Worm (Caenorhabditis elegans): Measurements from ENCODE around the gene F41C6.6.

DNA sequence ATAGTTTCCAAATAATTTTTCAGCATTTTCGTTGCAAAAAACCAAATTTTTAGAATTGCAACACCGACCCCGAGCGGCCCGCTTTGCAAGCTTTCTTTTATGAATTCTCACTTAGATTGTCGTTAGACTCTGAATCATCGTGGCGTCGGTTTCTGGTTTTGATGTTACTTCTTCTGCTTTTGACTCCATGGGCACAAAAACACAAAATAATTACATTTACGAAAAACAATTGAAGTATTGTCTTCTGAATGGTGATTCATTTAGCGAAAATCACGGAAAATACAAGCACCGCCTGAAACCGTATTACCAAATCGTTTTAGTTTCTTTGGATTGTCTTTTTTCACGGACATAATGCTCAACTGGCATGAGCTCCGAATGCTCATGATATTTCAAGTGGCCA is 19.4 kb upstream of the F41C6.6 start, which contains the start of gene pes-23:
- TF ChIP-seq W03F9.2 (tag; optimal IDR thresholded peaks at IDR 0.05) (no peak), him-1 (tag; optimal IDR thresholded peaks at IDR 0.05) (no peak), dao-5 (tag; optimal IDR thresholded peaks at IDR 0.05) (no peak)

Measured in whole organism, L4/young adult.